Fruit fly (Drosophila melanogaster): Measurements from ENCODE around the gene Surf6.

The Surf6 gene

dm6 chr3R:19924331-19924730 is 19.7 kb upstream of the Surf6 start (continued):
- no peak for TF ChIP-seq CG32006 (GFP tag; optimal IDR thresholded peaks at IDR 0.05)
- TF ChIP-seq net (GFP tag; optimal IDR thresholded peaks at IDR 0.05), result peak; percentile 46
- peak; percentile 51 for TF ChIP-seq spab (GFP tag; optimal IDR thresholded peaks at IDR 0.05)
- no peak for TF ChIP-seq lz (GFP tag; optimal IDR thresholded peaks at IDR 0.05)
- no peak for TF ChIP-seq fd85E (GFP tag; optimal IDR thresholded peaks at IDR 0.05)
- TF ChIP-seq Smox (GFP tag; optimal IDR thresholded peaks at IDR 0.05), result peak; percentile 25
- TF ChIP-seq salr (GFP tag; optimal IDR thresholded peaks at IDR 0.05), result peak in 1 of 2 experiments; percentile 45
- TF ChIP-seq dac (GFP tag; optimal IDR thresholded peaks at IDR 0.05), result no peak
- peak; percentile 36 for TF ChIP-seq pdm3 (GFP tag; optimal IDR thresholded peaks at IDR 0.05)
- no peak for TF ChIP-seq CG6854 (GFP tag; optimal IDR thresholded peaks at IDR 0.05)
- TF ChIP-seq CG8632 (GFP tag; optimal IDR thresholded peaks at IDR 0.05), result peak; percentile 52
- peak; percentile 79 for TF ChIP-seq fkh (GFP tag; optimal IDR thresholded peaks at IDR 0.05)
- TF ChIP-seq topi (GFP tag; optimal IDR thresholded peaks at IDR 0.05), result no peak
- peak; percentile 93 for TF ChIP-seq Eip78C (GFP tag)
- TF ChIP-seq Lpt (GFP tag; optimal IDR thresholded peaks at IDR 0.05), result no peak
- no peak for TF ChIP-seq Gug (GFP tag; IDR thresholded peaks at IDR 0.05)
- peak; percentile 36 for TF ChIP-seq Met (GFP tag; optimal IDR thresholded peaks at IDR 0.05)
- peak; percentile 9 for TF ChIP-seq vri (GFP tag; optimal IDR thresholded peaks at IDR 0.05)
- no peak for TF ChIP-seq CG3919 (GFP tag; optimal IDR thresholded peaks at IDR 0.05)
- no peak for TF ChIP-seq CG8319 (GFP tag; optimal IDR thresholded peaks at IDR 0.05)
- TF ChIP-seq CG11902 (GFP tag; optimal IDR thresholded peaks at IDR 0.05), result no peak
- TF ChIP-seq CG4318 (GFP tag; optimal IDR thresholded peaks at IDR 0.05), result no peak
- TF ChIP-seq CG11762 (GFP tag; optimal IDR thresholded peaks at IDR 0.05; ENCODE audit: insufficient read depth), result peak; percentile 5
- no peak for TF ChIP-seq Ets96B (tag; optimal IDR thresholded peaks at IDR 0.05)
- TF ChIP-seq CG10669 (GFP tag; optimal IDR thresholded peaks at IDR 0.05), result no peak
- no peak for TF ChIP-seq Sox102F (GFP tag; optimal IDR thresholded peaks at IDR 0.05)
- TF ChIP-seq cyc (GFP tag; optimal IDR thresholded peaks at IDR 0.05), result no peak
- TF ChIP-seq CG15336 (GFP tag; IDR thresholded peaks at IDR 0.05), result no peak
- no peak for TF ChIP-seq Ets21C (GFP tag; optimal IDR thresholded peaks at IDR 0.05)
- TF ChIP-seq CG1621 (tag; optimal IDR thresholded peaks at IDR 0.05), result no peak
- TF ChIP-seq CG7368 (GFP tag; optimal IDR thresholded peaks at IDR 0.05), result peak; percentile 57
- peak; percentile 28 for TF ChIP-seq achi (GFP tag; optimal IDR thresholded peaks at IDR 0.05)
- no peak for TF ChIP-seq CG31627 (GFP tag; optimal IDR thresholded peaks at IDR 0.05)
- TF ChIP-seq CG6792 (GFP tag; optimal IDR thresholded peaks at IDR 0.05), result peak; percentile 64
- peak; percentile 21 for TF ChIP-seq CG16779 (tag; optimal IDR thresholded peaks at IDR 0.05)
- TF ChIP-seq CG6276 (GFP tag; optimal IDR thresholded peaks at IDR 0.05), result no peak
- TF ChIP-seq CG6808 (GFP tag; optimal IDR thresholded peaks at IDR 0.05), result no peak
- TF ChIP-seq CG3032 (tag; optimal IDR thresholded peaks at IDR 0.05), result no peak
- no peak for TF ChIP-seq Sox15 (GFP tag; optimal IDR thresholded peaks at IDR 0.05)
- TF ChIP-seq esn (GFP tag; optimal IDR thresholded peaks at IDR 0.05), result no peak
- peak; percentile 32 for TF ChIP-seq CG9139 (GFP tag; optimal IDR thresholded peaks at IDR 0.05)
- TF ChIP-seq fd59A (GFP tag; optimal IDR thresholded peaks at IDR 0.05), result peak; percentile 33
- TF ChIP-seq Hr38 (GFP tag; optimal IDR thresholded peaks at IDR 0.05), result no peak
- peak; percentile 55 for TF ChIP-seq CG10631 (GFP tag; optimal IDR thresholded peaks at IDR 0.05)

- 0 out of 3 replicates have a peak, but pooled peaks have one; percentile 25 for TF ChIP-seq CG8119 (GFP tag; IDR thresholded peaks at IDR 0.05)
- TF ChIP-seq CG6276 (GFP tag; optimal IDR thresholded peaks at IDR 0.05), result peak; percentile 3
- no peak for TF ChIP-seq Eip78C (GFP tag)
- TF ChIP-seq spab (GFP tag; optimal IDR thresholded peaks at IDR 0.05), result no peak
- TF ChIP-seq eg (GFP tag; IDR thresholded peaks at IDR 0.05), result 0 out of 3 replicates have a peak, but pooled peaks have one; percentile 9
- TF ChIP-seq cyc (GFP tag; optimal IDR thresholded peaks at IDR 0.05), result no peak
Measured at dm6 chr3R:19918207-19918606, 13.5 kb upstream of the Surf6 start, which contains the start of gene CG4770. CG4770 (plus strand) TSS chr3R:19918507.
